Worm (Caenorhabditis elegans): ENCODE measurements around the gene str-233.

DNA sequence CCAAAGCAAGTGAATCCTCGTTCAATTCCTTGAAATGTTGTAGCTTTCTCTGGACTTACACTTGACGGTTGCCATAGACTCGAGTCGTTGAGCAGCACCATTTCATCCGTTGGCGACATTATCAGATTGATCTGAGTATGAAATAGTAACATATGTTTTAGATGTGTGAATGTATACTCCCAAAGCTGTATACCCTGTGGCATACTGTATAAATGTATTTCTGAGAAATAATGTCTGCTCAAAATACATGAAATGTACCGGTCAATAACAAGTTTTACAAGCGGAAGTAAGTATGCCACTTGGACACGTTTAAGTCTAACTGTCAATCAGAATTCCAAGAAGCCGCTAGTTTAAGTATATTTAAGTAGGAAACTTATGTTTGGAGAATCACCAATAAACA lies at the start of gene str-233:
- TF ChIP-seq ama-1 (optimal IDR thresholded peaks at IDR 0.05) = no peak
- TF ChIP-seq F13C5.2 (tag; optimal IDR thresholded peaks at IDR 0.05) = no peak
- no peak for TF ChIP-seq tbx-11 (GFP tag; IDR thresholded peaks at IDR 0.05)
- TF ChIP-seq aly-1 (tag; optimal IDR thresholded peaks at IDR 0.05) = no peak
- TF ChIP-seq hnd-1 (tag; optimal IDR thresholded peaks at IDR 0.05) = no peak
- no peak for TF ChIP-seq hmg-4 (GFP tag; optimal IDR thresholded peaks at IDR 0.05)
- TF ChIP-seq scrt-1 (GFP tag; IDR thresholded peaks at IDR 0.05) = no peak
- no peak for TF ChIP-seq flt-1 (GFP tag; IDR thresholded peaks at IDR 0.05)
- TF ChIP-seq ceh-36 (tag; optimal IDR thresholded peaks at IDR 0.05) = no peak
- TF ChIP-seq ceh-13 (GFP tag; optimal IDR thresholded peaks at IDR 0.05) = no peak
- no peak for TF ChIP-seq pes-1 (GFP tag; IDR thresholded peaks at IDR 0.05)

All from whole organism, early embryonic.